Fruit fly (Drosophila melanogaster) whole organism, embryonic: ENCODE data around the gene Acsx4.
A peak's percentile ranks its signal among the peaks of the same experiment; 100 is the strongest.

ENCODE experiments used
- ATbp ChIP-seq: fragments of 200-800 bp; sonication (Bioruptor generic); optimal IDR thresholded peaks from 2 replicates; lab custom pipeline; 2017; ENCODE audit warnings: missing biosample characterization, mild to moderate bottlenecking, missing genetic modification characterization, missing genetic modification reagents
- Antp ChIP-seq: fragments of 200-800 bp; sonication (Bioruptor generic); optimal IDR thresholded peaks from 3 replicates; lab custom pipeline; 2016; ENCODE audit warnings: missing biosample characterization, missing genetic modification characterization
- Awh ChIP-seq: fragments of 200-800 bp; sonication (Bioruptor generic); IDR thresholded peaks from 2 replicates; pipeline ENCODE4, ENCODE4 v1.3.6; 2022; ENCODE audit warnings: missing biosample characterization, missing genetic modification characterization
- CG10147 ChIP-seq: fragments of 200-800 bp; sonication (Bioruptor generic); optimal IDR thresholded peaks from 2 replicates; lab custom pipeline; 2019; ENCODE audit warnings: missing biosample characterization, mild to moderate bottlenecking, missing genetic modification characterization, moderate library complexity
- CG10543 ChIP-seq: fragments of 200-800 bp; sonication (Bioruptor generic); optimal IDR thresholded peaks from 3 replicates; lab custom pipeline; 2017; ENCODE audit warnings: missing biosample characterization, mild to moderate bottlenecking, missing genetic modification characterization, moderate library complexity
- CG11695 ChIP-seq: fragments of 200-800 bp; sonication (Bioruptor generic); IDR thresholded peaks from 3 replicates; pipeline ENCODE4 v1.3.6; 2022; ENCODE audit warnings: missing biosample characterization, missing genetic modification characterization
- CG12236 ChIP-seq: fragments of 200-800 bp; sonication (Bioruptor generic); optimal IDR thresholded peaks from 2 replicates; lab custom pipeline; 2016; ENCODE audit warnings: missing biosample characterization, missing genetic modification characterization
- CG14965 ChIP-seq: fragments of 200-800 bp; sonication (Bioruptor generic); optimal IDR thresholded peaks from 2 replicates; lab custom pipeline; 2016; ENCODE audit warnings: missing biosample characterization, missing genetic modification characterization, borderline replicate concordance
- CG17186 ChIP-seq: fragments of 200-800 bp; sonication (Bioruptor generic); optimal IDR thresholded peaks from 3 replicates; lab custom pipeline; 2017; ENCODE audit warnings: missing biosample characterization, missing genetic modification reagents, missing genetic modification characterization
- CG17612 ChIP-seq: fragments of 200-800 bp; sonication (Bioruptor generic); IDR thresholded peaks from 2 replicates; pipeline ENCODE4 v1.3.6; 2022; ENCODE audit warnings: missing biosample characterization, missing genetic modification characterization
- CG18011 ChIP-seq: fragments of 200-800 bp; sonication (Bioruptor generic); optimal IDR thresholded peaks from 2 replicates; lab custom pipeline; 2017; ENCODE audit warnings: missing biosample characterization, missing genetic modification characterization, mild to moderate bottlenecking, moderate library complexity, missing genotype
- CG43689 ChIP-seq: fragments of 200-800 bp; sonication (Bioruptor generic); IDR thresholded peaks from 2 replicates; pipeline ENCODE4 v1.3.6; 2022; ENCODE audit warnings: missing biosample characterization, missing genetic modification characterization
- CG7271 ChIP-seq: fragments of 200-800 bp; sonication (Bioruptor generic); optimal IDR thresholded peaks from 2 replicates; lab custom pipeline; 2018; ENCODE audit warnings: missing biosample characterization, mild to moderate bottlenecking, missing genetic modification characterization, moderate library complexity
- CG7963 ChIP-seq: fragments of 200-800 bp; sonication (Bioruptor generic); IDR thresholded peaks from 3 replicates; pipeline ENCODE4 v1.3.6; 2022; ENCODE audit warnings: missing biosample characterization, missing genetic modification characterization; ENCODE audit not compliant: partially characterized antibody
- CG8388 ChIP-seq: fragments of 200-800 bp; sonication (Bioruptor generic); optimal IDR thresholded peaks from 2 replicates; lab custom pipeline; 2019; ENCODE audit warnings: missing biosample characterization, mild to moderate bottlenecking, missing genetic modification characterization, moderate library complexity
- CG9727 ChIP-seq: fragments of 200-800 bp; sonication (Bioruptor generic); optimal IDR thresholded peaks from 3 replicates; lab custom pipeline; 2017; ENCODE audit warnings: missing biosample characterization, mild to moderate bottlenecking, missing genetic modification characterization
- CG9932 ChIP-seq: fragments of 200-800 bp; sonication (Bioruptor generic); IDR thresholded peaks from 2 replicates; pipeline ENCODE4 v1.3.6; 2022; ENCODE audit warnings: missing biosample characterization, missing genetic modification characterization
- CrebB ChIP-seq: fragments of 200-800 bp; sonication (Bioruptor generic); optimal IDR thresholded peaks from 3 replicates; lab custom pipeline; 2018; ENCODE audit warnings: missing biosample characterization, mild to moderate bottlenecking, missing genetic modification characterization
- D19A ChIP-seq: fragments of 200-800 bp; optimal IDR thresholded peaks from 3 replicates; lab custom pipeline; 2019; ENCODE audit warnings: missing biosample characterization, mild to moderate bottlenecking, missing genetic modification characterization, moderate library complexity
- Dfd ChIP-seq, 2 experiments: fragments of >200 bp; optimal IDR thresholded peaks; 2 replicates each; lab custom pipeline; 2017; ENCODE audit warnings: missing biosample characterization in 2 of 2, missing genetic modification characterization in 2 of 2
- Dip2 ChIP-seq: fragments of 200-800 bp; sonication (Bioruptor generic); IDR thresholded peaks from 2 replicates; pipeline ENCODE4 v1.3.6; 2022; ENCODE audit warnings: missing biosample characterization, missing genetic modification characterization
- HHEX ChIP-seq: fragments of 200-800 bp; sonication (Bioruptor generic); optimal IDR thresholded peaks from 3 replicates; lab custom pipeline; 2017; ENCODE audit warnings: missing biosample characterization, mild to moderate bottlenecking, missing genetic modification characterization, missing genetic modification reagents
- HLH3B ChIP-seq: fragments of 200-800 bp; sonication (Bioruptor generic); IDR thresholded peaks from 2 replicates; pipeline ENCODE4 v1.3.6; 2022; ENCODE audit warnings: missing biosample characterization, missing genetic modification characterization
- MESR4 ChIP-seq: fragments of 200-800 bp; sonication (Bioruptor generic); optimal IDR thresholded peaks from 2 replicates; lab custom pipeline; 2018; ENCODE audit warnings: missing biosample characterization, mild to moderate bottlenecking, missing genetic modification characterization, moderate library complexity
- Nf-YC ChIP-seq: fragments of 200-800 bp; optimal IDR thresholded peaks from 3 replicates; lab custom pipeline; 2019; ENCODE audit warnings: missing biosample characterization, mild to moderate bottlenecking, missing genetic modification characterization, moderate library complexity
- Trl ChIP-seq, 3 experiments: fragments of >200 bp in 2 of 3; fragments of 200-800 bp in 1 of 3; sonication (Bioruptor generic) in 1 of 3; optimal IDR thresholded peaks; 2 replicates in 1 of 3; 3 replicates in 2 of 3; lab custom pipeline; 2016 to 2017; ENCODE audit warnings: missing biosample characterization in 1 of 3, missing genetic modification characterization in 1 of 3
- bab2 ChIP-seq: fragments of 200-800 bp; sonication (Bioruptor generic); optimal IDR thresholded peaks from 2 replicates; lab custom pipeline; 2016; ENCODE audit warnings: missing biosample characterization, missing genetic modification characterization
- chif ChIP-seq, 2 experiments: fragments of 200-800 bp; sonication (Bioruptor generic); optimal IDR thresholded peaks; 3 replicates each; lab custom pipeline; 2016; ENCODE audit warnings: missing biosample characterization in 2 of 2, missing genetic modification characterization in 2 of 2
- chinmo ChIP-seq: fragments of 200-800 bp; sonication (Bioruptor generic); IDR thresholded peaks from 4 replicates; pipeline ENCODE4 v1.3.6; 2022; ENCODE audit warnings: missing biosample characterization, missing genetic modification characterization; ENCODE audit not compliant: partially characterized antibody
- fru ChIP-seq: fragments of >200 bp; optimal IDR thresholded peaks from 2 replicates; lab custom pipeline; 2017
- gem ChIP-seq: fragments of 200-800 bp; sonication (Bioruptor generic); optimal IDR thresholded peaks from 2 replicates; lab custom pipeline; 2019; ENCODE audit warnings: missing biosample characterization, mild to moderate bottlenecking, missing genetic modification characterization, moderate library complexity
- insv ChIP-seq, 2 experiments: fragments of 200-800 bp; sonication (Bioruptor generic); optimal IDR thresholded peaks; 3 replicates each; lab custom pipeline; 2016 to 2018; ENCODE audit warnings: missing biosample characterization in 2 of 2, missing genetic modification characterization in 2 of 2
- klu ChIP-seq: fragments of 200-800 bp; sonication (Bioruptor generic); IDR thresholded peaks from 2 replicates; pipeline ENCODE4 v1.3.6; 2022; ENCODE audit warnings: missing biosample characterization, missing genetic modification characterization
- knrl ChIP-seq: fragments of 200-800 bp; sonication (Bioruptor generic); IDR thresholded peaks from 3 replicates; pipeline ENCODE4 v1.3.6; 2022; ENCODE audit warnings: missing biosample characterization, missing genetic modification characterization; ENCODE audit not compliant: partially characterized antibody
- org-1 ChIP-seq: fragments of 200-800 bp; sonication (Bioruptor generic); optimal IDR thresholded peaks from 2 replicates; lab custom pipeline; 2017; ENCODE audit warnings: missing biosample characterization, missing genetic modification characterization
- otp ChIP-seq: fragments of 200-800 bp; sonication (Bioruptor generic); IDR thresholded peaks from 3 replicates; pipeline ENCODE4, ENCODE4 v1.3.6; 2022; ENCODE audit warnings: missing biosample characterization, missing genetic modification characterization
- pho ChIP-seq: fragments of 200-800 bp; sonication (Bioruptor generic); optimal IDR thresholded peaks from 2 replicates; lab custom pipeline; 2016; ENCODE audit warnings: missing biosample characterization, missing genetic modification characterization
- prd ChIP-seq, 3 experiments: fragments of >200 bp in 2 of 3; fragments of 200-800 bp in 1 of 3; sonication (Bioruptor generic) in 1 of 3; optimal IDR thresholded peaks in 2 of 3; IDR thresholded peaks in 1 of 3; 2 replicates in 2 of 3; 3 replicates in 1 of 3; pipeline versions ENCODE4 v1.3.6 to Lab custom; 2017 to 2022; ENCODE audit warnings: missing biosample characterization in 1 of 3, missing genetic modification characterization in 1 of 3
- sc ChIP-seq, 3 experiments: fragments of >200 bp in 2 of 3; fragments of 200-800 bp in 1 of 3; sonication (Bioruptor generic) in 1 of 3; optimal IDR thresholded peaks; 2 replicates in 2 of 3; 3 replicates in 1 of 3; lab custom pipeline; 2017; ENCODE audit warnings: mild to moderate bottlenecking in 1 of 3, missing biosample characterization in 1 of 3, missing genetic modification characterization in 1 of 3, missing genetic modification reagents in 1 of 3
- so ChIP-seq: fragments of 200-800 bp; sonication (Bioruptor generic); IDR thresholded peaks from 3 replicates; pipeline ENCODE4 v1.3.6; 2022; ENCODE audit warnings: missing biosample characterization, missing genetic modification characterization
- tup ChIP-seq: fragments of 200-800 bp; sonication (Bioruptor generic); optimal IDR thresholded peaks from 2 replicates; lab custom pipeline; 2016; ENCODE audit warnings: missing biosample characterization, mild to moderate bottlenecking, missing genetic modification characterization, moderate library complexity
- usp ChIP-seq: fragments of >200 bp; optimal IDR thresholded peaks from 2 replicates; lab custom pipeline; 2017; ENCODE audit warnings: missing biosample characterization, missing genetic modification characterization
- z ChIP-seq: fragments of 200-800 bp; sonication (Bioruptor generic); IDR thresholded peaks from 3 replicates; pipeline ENCODE4 v1.3.6; 2022; ENCODE audit warnings: missing biosample characterization, missing genetic modification characterization
- zf30C ChIP-seq: fragments of 200-800 bp; sonication (Bioruptor generic); optimal IDR thresholded peaks from 3 replicates; lab custom pipeline; 2018; ENCODE audit warnings: missing biosample characterization, mild to moderate bottlenecking, missing genetic modification characterization

Gene Acsx4

dm6 chr3R:19830973-19831372, 47.7 kb downstream of the Acsx4 start (continued):
- TF ChIP-seq Dip2 (GFP tag; lab: Robert Waterston, UW) (no peak), CG11695 (GFP tag; lab: Robert Waterston, UW) (peak; percentile 69; the same call in 1 of the 3 replicates), HHEX (peak; percentile 54), Antp (GFP tag; lab: Kevin White, UChicago) (peak; percentile 25), Nf-YC (tag; lab: Kevin White, UChicago) (peak; percentile 8), chinmo (GFP tag; lab: Robert Waterston, UW) (no peak), gem (peak; percentile 90), Awh (GFP tag; lab: Robert Waterston, UW) (peak; percentile 72), so (GFP tag; lab: Robert Waterston, UW) (0 out of 3 replicates have a peak, but pooled peaks have one; percentile 56), CG10543 (no peak), CG18011 (GFP tag; lab: Kevin White, UChicago) (no peak), sc (optimal IDR thresholded peaks at IDR 0.05; lab: Kevin White, UChicago) (no peak), sc (GFP tag; optimal IDR thresholded peaks at IDR 0.05; lab: Kevin White, UChicago) (no peak), CG7963 (GFP tag; lab: Robert Waterston, UW) (no peak), pho (GFP tag; lab: Kevin White, UChicago) (no peak), klu (peak; percentile 49; the same call in 1 of the 2 replicates), CG14965 (GFP tag; lab: Kevin White, UChicago) (no peak), bab2 (GFP tag; lab: Kevin White, UChicago) (peak; percentile 37), insv (GFP tag; optimal IDR thresholded peaks at IDR 0.05; lab: Kevin White, UChicago) (no peak), prd (optimal IDR thresholded peaks at IDR 0.05; lab: Kevin White, UChicago) (no peak), prd (GFP tag; IDR thresholded peaks at IDR 0.05; lab: Robert Waterston, UW) (peak; percentile 68), CG12236 (GFP tag; lab: Kevin White, UChicago) (no peak), CG43689 (GFP tag; lab: Robert Waterston, UW) (peak; percentile 35; the same call in 1 of the 2 replicates), fru (lab: Kevin White, UChicago) (no peak), Trl (optimal IDR thresholded peaks at IDR 0.05; lab: Kevin White, UChicago) (no peak), Trl (GFP tag; optimal IDR thresholded peaks at IDR 0.05; lab: Kevin White, UChicago) (peak; percentile 36), usp (no peak), CG7271 (no peak), HLH3B (GFP tag; lab: Robert Waterston, UW) (peak; percentile 75), z (GFP tag; lab: Robert Waterston, UW) (no peak), ATbp (peak; percentile 81), zf30C (GFP tag; lab: Kevin White, UChicago) (no peak), CG9727 (GFP tag; lab: Kevin White, UChicago) (peak; percentile 34), CG17612 (no peak), MESR4 (no peak), chif (GFP tag; optimal IDR thresholded peaks at IDR 0.05; lab: Kevin White, UChicago) (peak; percentile 25 to 38), tup (peak; percentile 11), CrebB (tag; lab: Kevin White, UChicago) (peak; percentile 11), Dfd (GFP tag; optimal IDR thresholded peaks at IDR 0.05; lab: Kevin White, UChicago) (no peak), CG8388 (GFP tag; lab: Kevin White, UChicago) (peak; percentile 77), CG9932 (no peak; the same call in 1 of the 2 replicates), CG10147 (GFP tag; lab: Kevin White, UChicago) (peak; percentile 68), otp (GFP tag; lab: Robert Waterston, UW) (0 out of 3 replicates have a peak, but pooled peaks have one; percentile 17), org-1 (GFP tag; lab: Kevin White, UChicago) (peak; percentile 61), knrl (GFP tag; lab: Robert Waterston, UW) (no peak), CG17186 (GFP tag; lab: Kevin White, UChicago) (no peak), D19A (tag; lab: Kevin White, UChicago) (peak; percentile 43)
